Worm (Caenorhabditis elegans) whole organism, L2 larva: ENCODE data around the gene pmp-4.

Source experiments
- blmp-1 ChIP-seq: sonication (generic microtip); optimal IDR thresholded peaks from 2 replicates; lab custom pipeline; 2017; ENCODE audit warnings: missing genetic modification characterization, mild to moderate bottlenecking, missing compliant biosample characterization, antibody characterized with exemption, moderate library complexity; ENCODE audit not compliant: insufficient read depth
- ceh-82 ChIP-seq: fragments of 150-350 bp; optimal IDR thresholded peaks from 2 replicates; lab custom pipeline; 2014; ENCODE audit warnings: missing biosample characterization, missing genetic modification characterization
- fos-1 ChIP-seq: fragments of 150-350 bp; optimal IDR thresholded peaks from 2 replicates; lab custom pipeline; 2014; ENCODE audit warnings: missing biosample characterization, missing genetic modification characterization
- lin-39 ChIP-seq: fragments of 150-350 bp; optimal IDR thresholded peaks from 2 replicates; lab custom pipeline; 2014; ENCODE audit warnings: missing biosample characterization, missing genetic modification reagents, missing genetic modification characterization
- nhr-6 ChIP-seq: fragments of 150-350 bp; optimal IDR thresholded peaks from 2 replicates; lab custom pipeline; 2014; ENCODE audit warnings: missing biosample characterization, missing genetic modification characterization
- snpc-4 ChIP-seq: fragments of 150-350 bp; optimal IDR thresholded peaks from 2 replicates; lab custom pipeline; 2014; ENCODE audit warnings: missing biosample characterization, missing genetic modification characterization
- unc-62 ChIP-seq: fragments of 150-350 bp; optimal IDR thresholded peaks from 2 replicates; lab custom pipeline; 2014; ENCODE audit warnings: missing biosample characterization, missing genetic modification reagents, missing genetic modification characterization
- zag-1 ChIP-seq: fragments of 150-350 bp; optimal IDR thresholded peaks from 2 replicates; lab custom pipeline; 2014; ENCODE audit warnings: missing biosample characterization, missing genetic modification characterization
- ztf-11 ChIP-seq: sonication (generic microtip); optimal IDR thresholded peaks from 2 replicates; lab custom pipeline; 2017; ENCODE audit warnings: missing biosample characterization, missing genetic modification characterization

DNA sequence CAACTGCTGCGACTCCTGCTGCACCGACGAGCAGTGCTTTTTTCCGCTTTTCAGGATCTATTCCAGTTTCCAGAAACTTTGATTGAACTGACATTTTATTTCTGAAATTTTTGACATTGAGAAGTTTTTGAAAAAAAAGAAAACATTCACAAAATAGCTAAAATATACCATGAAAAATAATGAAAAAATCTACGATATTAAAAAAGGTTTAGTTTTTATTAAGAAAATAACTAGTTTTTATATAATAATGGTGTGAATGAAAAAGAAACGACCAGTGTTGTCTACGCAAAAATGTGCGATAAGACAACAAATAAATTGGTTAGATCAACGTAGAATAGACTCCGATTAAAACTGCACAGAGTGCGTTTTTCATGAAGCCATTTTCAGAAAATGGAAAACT, at the start of gene pmp-4:
- TF ChIP-seq lin-39 (tag; lab: Kevin White, UChicago) (no peak), snpc-4 (tag; lab: Kevin White, UChicago) (no peak), ceh-82 (no peak), zag-1 (tag; lab: Kevin White, UChicago) (no peak), nhr-6 (tag; lab: Kevin White, UChicago) (no peak), unc-62 (no peak), fos-1 (tag; lab: Kevin White, UChicago) (peak; percentile 10), ztf-11 (tag; lab: Kevin White, UChicago) (no peak), blmp-1 (tag; lab: Kevin White, UChicago) (no peak)
